Worm (Caenorhabditis elegans) whole organism, L1 larva: ENCODE measurements around the gene F46C8.8.

Source experiments
- C16A3.4 ChIP-seq: fragments of 150-350 bp; optimal IDR thresholded peaks from 2 replicates; lab custom pipeline; 2014; ENCODE audit warnings: missing biosample characterization, missing genetic modification characterization
- dsc-1 ChIP-seq: sonication (generic microtip); optimal IDR thresholded peaks from 2 replicates; lab custom pipeline; 2016; ENCODE audit warnings: mild to moderate bottlenecking, missing genetic modification characterization, missing compliant biosample characterization
- efl-1 ChIP-seq, 4 experiments: fragments of 150-350 bp; optimal IDR thresholded peaks in 3 of 4; peaks in 1 of 4; 1 replicate in 1 of 4; 2 replicates in 3 of 4; lab custom pipeline; 2014; ENCODE audit warnings: missing biosample characterization in 2 of 4, missing genetic modification characterization in 2 of 4, missing genetic modification reagents in 2 of 4
- egl-13 ChIP-seq: sonication (generic microtip); optimal IDR thresholded peaks from 2 replicates; lab custom pipeline; 2016; ENCODE audit warnings: missing genotype, missing genetic modification reagents, missing genetic modification characterization, missing compliant biosample characterization
- egl-27 ChIP-seq, 2 experiments: fragments of 150-350 bp in 1 of 2; sonication (generic microtip); optimal IDR thresholded peaks; 3 replicates each; lab custom pipeline; 2017 to 2018; ENCODE audit warnings: missing biosample characterization in 2 of 2, missing genetic modification characterization in 2 of 2, missing genetic modification reagents in 2 of 2
- elt-3 ChIP-seq, 6 experiments: fragments of 150-350 bp in 1 of 6; sonication (generic microtip); optimal IDR thresholded peaks; 2 replicates each; lab custom pipeline; 2017 to 2018; ENCODE audit warnings: missing biosample characterization in 6 of 6, missing genetic modification characterization in 6 of 6, inconsistent platforms in 1 of 6
- mdl-1 ChIP-seq, 2 experiments: fragments of 150-350 bp; optimal IDR thresholded peaks; 2 replicates each; lab custom pipeline; 2014 to 2017; ENCODE audit warnings: missing biosample characterization in 2 of 2, missing genetic modification characterization in 2 of 2, inconsistent platforms in 1 of 2
- nhr-11 ChIP-seq: fragments of 150-350 bp; optimal IDR thresholded peaks from 2 replicates; lab custom pipeline; 2014; ENCODE audit warnings: missing biosample characterization, missing genetic modification characterization
- nhr-237 ChIP-seq: fragments of 150-350 bp; optimal IDR thresholded peaks from 2 replicates; lab custom pipeline; 2014; ENCODE audit warnings: missing biosample characterization, missing genetic modification characterization
- pag-3 ChIP-seq: sonication (generic microtip); optimal IDR thresholded peaks from 2 replicates; lab custom pipeline; 2017; ENCODE audit warnings: missing genetic modification characterization, mild to moderate bottlenecking, missing compliant biosample characterization, antibody characterized with exemption, borderline replicate concordance; ENCODE audit not compliant: insufficient read depth
- skn-1 ChIP-seq: fragments of 150-350 bp; optimal IDR thresholded peaks from 2 replicates; lab custom pipeline; 2014; ENCODE audit warnings: missing biosample characterization, missing genetic modification characterization
- unc-62 ChIP-seq: fragments of 150-350 bp; optimal IDR thresholded peaks from 2 replicates; lab custom pipeline; 2014; ENCODE audit warnings: missing biosample characterization, missing genetic modification reagents, missing genetic modification characterization
- ztf-11 ChIP-seq, 2 experiments: sonication (generic microtip); optimal IDR thresholded peaks; 2 replicates each; lab custom pipeline; 2016 to 2017; ENCODE audit warnings: missing genetic modification characterization in 2 of 2, missing biosample characterization in 1 of 2, missing compliant biosample characterization in 1 of 2

DNA sequence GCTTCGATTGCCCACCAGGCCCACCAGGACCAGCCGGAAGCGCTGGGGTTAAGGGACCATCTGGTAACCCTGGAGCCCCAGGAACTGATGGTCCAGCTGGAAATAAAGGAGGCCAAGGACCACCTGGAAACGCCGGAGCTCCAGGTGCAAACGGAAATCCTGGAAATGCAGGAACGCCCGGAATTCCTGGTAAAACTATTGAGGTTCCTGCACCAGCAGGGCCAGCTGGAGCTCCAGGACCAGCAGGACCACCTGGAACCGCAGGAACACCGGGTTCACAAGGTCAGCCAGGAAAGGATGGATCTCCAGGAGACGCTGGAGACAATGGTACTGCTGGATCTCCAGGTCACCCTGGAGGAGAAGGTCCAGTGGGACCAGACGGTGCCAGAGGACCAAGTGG is 6.5 kb downstream of the F46C8.8 start:
- no peak for TF ChIP-seq skn-1
- TF ChIP-seq efl-1 (optimal IDR thresholded peaks at IDR 0.05; lab: Kevin White, UChicago), result no peak
- no peak for TF ChIP-seq efl-1 (GFP tag; optimal IDR thresholded peaks at IDR 0.05 in 1 of 2; lab: Kevin White, UChicago)
- TF ChIP-seq pag-3 (tag; lab: Kevin White, UChicago), result no peak
- no peak for TF ChIP-seq ztf-11 (tag; optimal IDR thresholded peaks at IDR 0.05; lab: Kevin White, UChicago)
- TF ChIP-seq egl-13 (tag; lab: Kevin White, UChicago), result no peak
- no peak for TF ChIP-seq mdl-1 (tag; optimal IDR thresholded peaks at IDR 0.05; lab: Kevin White, UChicago)
- no peak for TF ChIP-seq elt-3 (tag; optimal IDR thresholded peaks at IDR 0.05; lab: Kevin White, UChicago)
- TF ChIP-seq dsc-1 (tag; lab: Kevin White, UChicago), result no peak
- TF ChIP-seq nhr-11 (tag; lab: Kevin White, UChicago), result no peak
- no peak for TF ChIP-seq egl-27 (tag; optimal IDR thresholded peaks at IDR 0.05; lab: Kevin White, UChicago)
- no peak for TF ChIP-seq unc-62 (GFP tag; lab: Kevin White, UChicago)
- no peak for TF ChIP-seq nhr-237
- no peak for TF ChIP-seq C16A3.4 (tag; lab: Kevin White, UChicago)
